Worm (Caenorhabditis elegans): Measurements from ENCODE around the gene xnd-1.

DNA sequence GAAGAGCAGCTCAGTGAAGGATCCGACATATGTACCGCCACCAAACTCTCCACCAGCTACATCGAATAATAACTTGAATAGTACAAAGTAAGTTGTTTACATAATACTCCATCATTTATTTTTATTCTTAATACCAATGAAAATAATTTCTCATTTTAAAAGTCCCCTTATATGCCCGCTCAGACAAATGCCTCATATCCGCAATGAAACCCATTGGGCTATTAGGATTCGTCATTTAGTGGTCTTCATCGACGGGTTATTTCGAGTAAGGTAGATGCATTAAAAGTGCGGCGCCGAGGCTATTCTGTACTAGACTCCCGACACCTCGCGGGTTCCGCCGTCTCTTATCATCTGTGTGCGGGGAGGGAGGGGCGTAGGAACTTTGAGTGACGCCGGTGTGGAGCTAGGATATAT lies 49.4 kb downstream of the xnd-1 start:
- TF ChIP-seq ham-2 (GFP tag; optimal IDR thresholded peaks at IDR 0.05) (no peak), unc-120 (tag; optimal IDR thresholded peaks at IDR 0.05; ENCODE audit: poor library complexity, severe bottlenecking) (no peak), elt-3 (tag; optimal IDR thresholded peaks at IDR 0.05) (no peak), lsy-2 (tag; optimal IDR thresholded peaks at IDR 0.05) (no peak), mls-2 (tag; optimal IDR thresholded peaks at IDR 0.05) (no peak), nhr-28 (tag; optimal IDR thresholded peaks at IDR 0.05) (no peak), ces-1 (GFP tag; optimal IDR thresholded peaks at IDR 0.05) (no peak), nhr-76 (tag; optimal IDR thresholded peaks at IDR 0.05) (no peak), snpc-4 (tag; optimal IDR thresholded peaks at IDR 0.05) (no peak), sptf-1 (tag; optimal IDR thresholded peaks at IDR 0.05) (no peak), mab-5 (tag; optimal IDR thresholded peaks at IDR 0.05) (no peak)

Data from whole organism, mixed stage, embryonic.